Worm (Caenorhabditis elegans): Measurements from ENCODE around the gene Y62H9A.8.

The Y62H9A.8 gene

DNA sequence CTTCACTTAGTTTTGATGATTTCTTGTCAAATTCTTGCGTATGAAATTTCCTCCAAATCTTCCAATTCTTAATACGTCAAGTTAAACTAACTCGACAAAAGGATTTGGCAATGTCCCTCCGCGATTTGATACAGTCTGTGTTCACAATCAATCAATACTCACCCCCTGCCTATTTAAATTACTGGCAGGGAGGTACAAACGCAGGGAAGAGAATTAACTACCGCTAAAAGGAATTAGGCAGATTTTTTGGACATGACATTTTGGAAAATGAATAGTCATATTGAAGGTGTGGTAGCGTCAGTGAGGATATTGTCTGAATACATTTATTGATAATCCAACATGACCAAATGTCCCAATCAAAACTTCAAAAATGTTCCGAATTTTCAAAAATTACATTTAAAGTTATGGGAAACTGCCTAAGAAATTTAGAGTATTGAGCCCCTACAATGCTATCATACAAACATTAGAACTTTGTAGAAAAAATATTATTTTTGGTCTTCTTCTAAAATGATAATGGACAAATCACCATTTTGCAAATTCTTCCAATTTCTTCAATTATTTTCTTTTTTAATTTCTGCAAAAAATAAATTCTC, 45.2 kb upstream of the Y62H9A.8 start (continued):
- no peak for TF ChIP-seq ceh-9 (tag; optimal IDR thresholded peaks at IDR 0.05)
- peak; percentile 92 for TF ChIP-seq fkh-2 (tag; optimal IDR thresholded peaks at IDR 0.05)
- no peak for TF ChIP-seq sea-2 (GFP tag; optimal IDR thresholded peaks at IDR 0.05)
- TF ChIP-seq nhr-77 (tag; optimal IDR thresholded peaks at IDR 0.05): peak; percentile 98
- peak; percentile 86 for TF ChIP-seq elt-2 (tag; optimal IDR thresholded peaks at IDR 0.05)
- TF ChIP-seq nhr-28 (tag; optimal IDR thresholded peaks at IDR 0.05): peak; percentile 93
- TF ChIP-seq nhr-12 (tag; optimal IDR thresholded peaks at IDR 0.05): peak; percentile 30
- TF ChIP-seq ama-1 (optimal IDR thresholded peaks at IDR 0.05): no peak
- peak; percentile 100 for TF ChIP-seq ceh-28 (tag; optimal IDR thresholded peaks at IDR 0.05)
- peak; percentile 91 for TF ChIP-seq pqm-1 (tag; optimal IDR thresholded peaks at IDR 0.05)
- peak; percentile 59 for TF ChIP-seq nhr-67 (tag; optimal IDR thresholded peaks at IDR 0.05)
- no peak for TF ChIP-seq nfya-1 (tag; optimal IDR thresholded peaks at IDR 0.05; ENCODE audit: insufficient read depth)
- peak; percentile 84 for TF ChIP-seq ceh-16 (tag; optimal IDR thresholded peaks at IDR 0.05)

DNA sequence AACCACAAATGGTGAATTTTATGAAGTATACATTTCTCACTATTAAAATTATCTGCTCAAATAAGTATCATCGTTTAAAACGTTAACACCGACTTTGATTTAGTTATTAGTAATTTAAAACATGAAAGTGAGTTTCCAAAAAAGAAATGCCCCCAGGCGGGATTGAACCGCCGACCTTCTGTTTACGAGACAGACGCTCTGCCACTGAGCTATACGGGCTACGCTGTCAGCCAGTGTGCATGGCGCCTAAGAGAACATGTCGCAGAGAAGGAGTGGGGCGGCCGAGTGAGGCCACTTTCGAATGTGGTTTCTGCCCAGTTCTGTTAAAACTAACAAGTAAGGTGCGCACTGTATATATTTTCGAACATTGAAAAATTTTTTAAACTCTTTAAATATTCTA, 42.7 kb upstream of the Y62H9A.8 start:
- TF ChIP-seq snpc-4 (tag; optimal IDR thresholded peaks at IDR 0.05): peak; percentile 6
- peak; percentile 20 for TF ChIP-seq skn-1 (tag; optimal IDR thresholded peaks at IDR 0.05)
- peak; percentile 58 for TF ChIP-seq nhr-43 (tag; optimal IDR thresholded peaks at IDR 0.05; ENCODE audit: poor library complexity, severe bottlenecking)
- TF ChIP-seq tbx-2 (tag; optimal IDR thresholded peaks at IDR 0.05): peak; percentile 68
- TF ChIP-seq jun-1 (tag; optimal IDR thresholded peaks at IDR 0.05): peak; percentile 15
- no peak for TF ChIP-seq aly-2 (tag; optimal IDR thresholded peaks at IDR 0.05)
- no peak for TF ChIP-seq nfya-1 (tag; optimal IDR thresholded peaks at IDR 0.05; ENCODE audit: insufficient read depth)
- no peak for TF ChIP-seq lin-15B (tag; optimal IDR thresholded peaks at IDR 0.05)
- peak; percentile 38 for TF ChIP-seq ceh-28 (tag; optimal IDR thresholded peaks at IDR 0.05)
- peak; percentile 56 for TF ChIP-seq pha-4 (tag; optimal IDR thresholded peaks at IDR 0.05)
- peak; percentile 37 for TF ChIP-seq elt-2 (tag; optimal IDR thresholded peaks at IDR 0.05)
- peak; percentile 33 for TF ChIP-seq nhr-77 (tag; optimal IDR thresholded peaks at IDR 0.05)
- peak; percentile 1 for TF ChIP-seq lin-39 (tag; optimal IDR thresholded peaks at IDR 0.05)
- peak; percentile 91 for TF ChIP-seq hmg-11 (tag; optimal IDR thresholded peaks at IDR 0.05)
- TF ChIP-seq ZK546.5 (tag; optimal IDR thresholded peaks at IDR 0.05): no peak

DNA sequence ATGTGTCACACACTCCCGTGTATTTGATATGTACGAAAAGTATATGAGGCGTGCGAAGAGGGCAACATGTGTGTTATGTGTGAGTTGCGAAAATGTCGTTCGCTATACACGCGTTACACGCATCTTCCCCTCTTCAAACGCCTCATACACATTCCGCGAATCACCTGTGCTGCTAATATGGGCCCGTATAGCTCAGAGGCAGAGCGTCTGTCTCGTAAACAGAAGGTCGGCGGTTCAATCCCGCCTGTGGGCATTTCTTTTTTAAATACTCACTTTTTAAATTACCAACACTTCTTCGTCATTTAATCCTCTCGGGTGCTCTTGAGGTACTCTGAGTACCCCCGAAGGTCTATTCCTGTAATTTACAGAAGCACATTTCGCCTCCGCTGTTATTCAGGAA, 41.3 kb upstream of the Y62H9A.8 start:
- no peak for TF ChIP-seq unc-62 (GFP tag; optimal IDR thresholded peaks at IDR 0.05)
- TF ChIP-seq zag-1 (tag; optimal IDR thresholded peaks at IDR 0.05): no peak
- TF ChIP-seq lsy-12 (tag; optimal IDR thresholded peaks at IDR 0.05): no peak
- TF ChIP-seq lin-15B (tag; optimal IDR thresholded peaks at IDR 0.05): no peak
- TF ChIP-seq ceh-16 (tag; optimal IDR thresholded peaks at IDR 0.05): no peak
- TF ChIP-seq fkh-10 (GFP tag; optimal IDR thresholded peaks at IDR 0.05): no peak
- no peak for TF ChIP-seq snpc-4 (tag; optimal IDR thresholded peaks at IDR 0.05)
- no peak for TF ChIP-seq sea-2 (GFP tag; optimal IDR thresholded peaks at IDR 0.05)
- no peak for TF ChIP-seq ceh-82 (tag; optimal IDR thresholded peaks at IDR 0.05)
- no peak for TF ChIP-seq ceh-9 (tag; optimal IDR thresholded peaks at IDR 0.05)
- TF ChIP-seq fos-1 (tag; optimal IDR thresholded peaks at IDR 0.05): no peak
- no peak for TF ChIP-seq jun-1 (tag; optimal IDR thresholded peaks at IDR 0.05)
- TF ChIP-seq egl-27 (tag; optimal IDR thresholded peaks at IDR 0.05): no peak
- TF ChIP-seq R02D3.7 (tag; optimal IDR thresholded peaks at IDR 0.05): no peak

DNA sequence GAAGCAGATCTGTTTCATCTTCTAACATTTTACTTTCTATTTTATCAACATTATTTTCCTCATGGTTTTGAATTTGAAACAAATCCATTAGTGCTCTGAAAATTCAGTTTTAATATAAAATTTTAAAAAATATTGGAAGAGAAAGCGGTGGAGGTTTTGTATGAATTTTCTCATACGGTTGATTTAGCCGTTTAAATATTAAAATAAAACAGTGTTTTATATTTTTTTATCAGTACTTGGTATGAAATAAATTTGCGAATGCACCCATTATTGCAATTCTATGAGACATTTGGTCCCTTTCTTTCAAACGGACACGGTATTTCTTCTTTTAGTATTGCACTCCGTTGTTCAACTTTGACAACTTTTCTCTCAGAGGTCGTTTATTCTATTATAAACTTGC, 39.3 kb upstream of the Y62H9A.8 start, which contains the start of gene dot-1.4:
Gene dot-1.4, minus strand, starts transcription at position 101 of the 400 bp plus-strand sequence.
- TF ChIP-seq eor-1 (tag; optimal IDR thresholded peaks at IDR 0.05): no peak
- TF ChIP-seq nhr-25 (tag; optimal IDR thresholded peaks at IDR 0.05): no peak
- TF ChIP-seq snpc-4 (tag; optimal IDR thresholded peaks at IDR 0.05): no peak
- TF ChIP-seq ceh-16 (tag; optimal IDR thresholded peaks at IDR 0.05): no peak
- no peak for TF ChIP-seq skn-1 (tag; optimal IDR thresholded peaks at IDR 0.05)
- no peak for TF ChIP-seq nhr-12 (tag; optimal IDR thresholded peaks at IDR 0.05)
- no peak for TF ChIP-seq ama-1 (optimal IDR thresholded peaks at IDR 0.05)
- TF ChIP-seq ceh-28 (tag; optimal IDR thresholded peaks at IDR 0.05): no peak
- TF ChIP-seq nhr-237 (tag; optimal IDR thresholded peaks at IDR 0.05): no peak
- no peak for TF ChIP-seq fkh-2 (tag; optimal IDR thresholded peaks at IDR 0.05)
- no peak for TF ChIP-seq lin-39 (tag; optimal IDR thresholded peaks at IDR 0.05)
- TF ChIP-seq mml-1 (tag; optimal IDR thresholded peaks at IDR 0.05): no peak

Measured in whole organism, L3 larva.